Fruit fly (Drosophila melanogaster) whole organism, pupa: ENCODE measurements around the gene Chd3.
A peak's percentile ranks its signal among the peaks of the same experiment; 100 is the strongest.
"Not testable (repeated sequence)": the region's sequence is repeated elsewhere in the genome, so short reads cannot be mapped to it uniquely, and the experiment has no call there.

Experiments
- CG10348 ChIP-seq: fragments of 200-800 bp; sonication (Bioruptor generic); IDR thresholded peaks from 2 replicates; pipeline ENCODE4 v1.3.6; 2022; ENCODE audit warnings: missing biosample characterization, missing genetic modification characterization
- CG12605 ChIP-seq: fragments of 200-800 bp; sonication (Bioruptor generic); IDR thresholded peaks from 2 replicates; pipeline ENCODE4 v1.3.6; 2022; ENCODE audit warnings: missing biosample characterization, missing genetic modification characterization
- CG13204 ChIP-seq: fragments of 200-800 bp; sonication (Bioruptor generic); optimal IDR thresholded peaks from 2 replicates; lab custom pipeline; 2018; ENCODE audit warnings: missing biosample characterization, mild to moderate bottlenecking, missing genetic modification characterization, moderate library complexity
- CG14655 ChIP-seq: fragments of 200-800 bp; sonication (Bioruptor generic); optimal IDR thresholded peaks from 3 replicates; lab custom pipeline; 2017; ENCODE audit warnings: mild to moderate bottlenecking, missing biosample characterization, missing genetic modification reagents, missing genetic modification characterization
- CG15710 ChIP-seq: fragments of 200-800 bp; sonication (Bioruptor generic); optimal IDR thresholded peaks from 2 replicates; lab custom pipeline; 2018; ENCODE audit warnings: missing biosample characterization, mild to moderate bottlenecking, missing genetic modification characterization, moderate library complexity
- CG17806 ChIP-seq: fragments of 200-800 bp; sonication (Bioruptor generic); optimal IDR thresholded peaks from 2 replicates; lab custom pipeline; 2018; ENCODE audit warnings: missing biosample characterization, mild to moderate bottlenecking, missing genetic modification characterization, moderate library complexity
- CG32121 ChIP-seq: fragments of 200-800 bp; sonication (Bioruptor generic); IDR thresholded peaks from 2 replicates; pipeline ENCODE4 v1.3.6; 2022; ENCODE audit warnings: missing biosample characterization, missing genetic modification characterization
- CG34367 ChIP-seq: fragments of 200-800 bp; sonication (Bioruptor generic); optimal IDR thresholded peaks from 2 replicates; lab custom pipeline; 2018; ENCODE audit warnings: missing biosample characterization, mild to moderate bottlenecking, missing genetic modification characterization
- CG4496 ChIP-seq: fragments of 200-800 bp; sonication (Bioruptor generic); IDR thresholded peaks from 3 replicates; pipeline ENCODE4 v1.3.6; 2022; ENCODE audit warnings: missing biosample characterization, missing genetic modification characterization
- CG8159 ChIP-seq: fragments of 200-800 bp; sonication (Bioruptor generic); optimal IDR thresholded peaks from 3 replicates; lab custom pipeline; 2018; ENCODE audit warnings: missing biosample characterization, mild to moderate bottlenecking, missing genetic modification characterization, moderate library complexity
- CG8301 ChIP-seq: fragments of 200-800 bp; sonication (Bioruptor generic); optimal IDR thresholded peaks from 2 replicates; lab custom pipeline; 2018; ENCODE audit warnings: missing biosample characterization, mild to moderate bottlenecking, missing genetic modification characterization
- CG9948 ChIP-seq: fragments of 200-800 bp; sonication (Bioruptor generic); optimal IDR thresholded peaks from 2 replicates; lab custom pipeline; 2018; ENCODE audit warnings: missing biosample characterization, mild to moderate bottlenecking, missing genetic modification characterization, moderate library complexity
- D1 ChIP-seq: fragments of 200-800 bp; sonication (Bioruptor generic); optimal IDR thresholded peaks from 2 replicates; lab custom pipeline; 2018; ENCODE audit warnings: missing biosample characterization, mild to moderate bottlenecking, missing genetic modification characterization, moderate library complexity
- EcR ChIP-seq: fragments of 200-800 bp; sonication (Bioruptor generic); optimal IDR thresholded peaks from 3 replicates; lab custom pipeline; 2019; ENCODE audit warnings: missing biosample characterization, missing genetic modification characterization, mild to moderate bottlenecking, moderate library complexity, missing genetic modification reagents
- Ets98B ChIP-seq: fragments of 200-800 bp; sonication (Bioruptor generic); IDR thresholded peaks from 2 replicates; pipeline ENCODE4 v1.3.6; 2022; ENCODE audit warnings: missing biosample characterization, missing genetic modification characterization
- Pif1A ChIP-seq: fragments of 200-800 bp; sonication (Bioruptor generic); optimal IDR thresholded peaks from 3 replicates; lab custom pipeline; 2016; ENCODE audit warnings: missing biosample characterization, missing genetic modification characterization
- Pif1B ChIP-seq: fragments of 200-800 bp; sonication (Bioruptor generic); optimal IDR thresholded peaks from 3 replicates; lab custom pipeline; 2016; ENCODE audit warnings: missing biosample characterization, missing genetic modification characterization
- Snoo ChIP-seq: fragments of 200-800 bp; sonication (Bioruptor generic); optimal IDR thresholded peaks from 3 replicates; lab custom pipeline; 2017; ENCODE audit warnings: missing biosample characterization, mild to moderate bottlenecking, missing genetic modification characterization, inconsistent platforms
- fd96Ca ChIP-seq: fragments of 200-800 bp; sonication (Bioruptor generic); IDR thresholded peaks from 3 replicates; pipeline ENCODE4 v1.3.6; 2022; ENCODE audit warnings: missing biosample characterization, missing genetic modification characterization
- gl ChIP-seq: fragments of 200-800 bp; sonication (Bioruptor generic); optimal IDR thresholded peaks from 2 replicates; lab custom pipeline; 2018; ENCODE audit warnings: missing biosample characterization, mild to moderate bottlenecking, missing genetic modification characterization
- rn ChIP-seq: fragments of 200-800 bp; sonication (Bioruptor generic); IDR thresholded peaks from 2 replicates; pipeline ENCODE4 v1.3.6; 2022; ENCODE audit warnings: missing biosample characterization, missing genetic modification characterization

The Chd3 gene

DNA sequence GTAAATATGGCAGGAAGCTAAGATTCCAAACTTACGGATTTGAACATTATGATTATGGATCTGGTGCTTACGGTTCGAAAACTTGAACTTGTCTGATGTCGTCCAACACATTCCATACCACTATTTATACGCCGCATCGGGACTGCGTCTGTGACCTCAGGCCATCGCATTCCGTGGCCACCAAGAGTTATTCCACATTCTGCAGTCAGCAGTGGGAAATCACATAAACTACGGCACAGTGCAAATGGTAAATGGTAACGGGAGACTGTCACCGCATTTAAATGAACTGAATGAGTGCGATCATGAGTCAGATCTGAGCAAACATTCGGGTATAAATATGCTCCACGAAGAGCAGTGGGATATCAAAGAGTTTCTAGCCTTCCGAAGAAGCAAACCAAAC, 28.5 kb downstream of the Chd3 start, which contains the start of the genes CG18294 and CG32213:
CG18294 (minus strand) TSS at position 101 of the 400 bp plus-strand sequence.
CG32213 (plus strand) TSS at position 362 of the 400 bp plus-strand sequence.
- TF ChIP-seq CG8301 (tag; lab: Kevin White, UChicago); CG32121; CG15710 (tag; lab: Kevin White, UChicago): not testable (repeated sequence)

dm6 chr3L:19481209-19481608, 34.2 kb downstream of the Chd3 start:
- TF ChIP-seq CG4496 (GFP tag; lab: Robert Waterston, UW): 0 out of 3 replicates have a peak, but pooled peaks have one; percentile 30
- no peak for TF ChIP-seq CG14655 (GFP tag; lab: Kevin White, UChicago)
- 0 out of 3 replicates have a peak, but pooled peaks have one; percentile 10 for TF ChIP-seq fd96Ca (GFP tag; lab: Robert Waterston, UW)
- no peak for TF ChIP-seq EcR (GFP tag; lab: Kevin White, UChicago)
- TF ChIP-seq CG10348 (GFP tag; lab: Robert Waterston, UW): no peak

- no peak for TF ChIP-seq CG12605 (GFP tag; lab: Robert Waterston, UW)
- no peak for TF ChIP-seq D1 (tag; lab: Kevin White, UChicago)
- TF ChIP-seq CG17806 (tag; lab: Kevin White, UChicago): no peak
- TF ChIP-seq Snoo: no peak
- TF ChIP-seq CG14655 (GFP tag; lab: Kevin White, UChicago): no peak
- no peak for TF ChIP-seq fd96Ca (GFP tag; lab: Robert Waterston, UW)
- TF ChIP-seq CG8301 (tag; lab: Kevin White, UChicago): no peak
- no peak for TF ChIP-seq Pif1A (GFP tag; lab: Kevin White, UChicago)
- no peak for TF ChIP-seq Pif1B (GFP tag; lab: Kevin White, UChicago)
- no peak for TF ChIP-seq CG10348 (GFP tag; lab: Robert Waterston, UW)
- TF ChIP-seq CG4496 (GFP tag; lab: Robert Waterston, UW): no peak
- no peak for TF ChIP-seq CG9948
- no peak for TF ChIP-seq gl (tag; lab: Kevin White, UChicago)
- TF ChIP-seq CG15710 (tag; lab: Kevin White, UChicago): no peak
Observed at dm6 chr3L:19482014-19482413, 35.0 kb downstream of the Chd3 start.

dm6 chr3L:19483007-19483406, 36.0 kb downstream of the Chd3 start:
- TF ChIP-seq fd96Ca (GFP tag; lab: Robert Waterston, UW) (no peak), CG8159 (tag; lab: Kevin White, UChicago) (no peak), Pif1B (GFP tag; lab: Kevin White, UChicago) (no peak), CG4496 (GFP tag; lab: Robert Waterston, UW) (no peak), CG9948 (no peak), CG13204 (GFP tag; lab: Kevin White, UChicago) (no peak), EcR (GFP tag; lab: Kevin White, UChicago) (no peak), CG32121 (no peak), CG17806 (tag; lab: Kevin White, UChicago) (no peak), CG10348 (GFP tag; lab: Robert Waterston, UW) (no peak), rn (GFP tag; lab: Robert Waterston, UW) (no peak), Pif1A (GFP tag; lab: Kevin White, UChicago) (no peak), CG12605 (GFP tag; lab: Robert Waterston, UW) (no peak), D1 (tag; lab: Kevin White, UChicago) (no peak), Ets98B (GFP tag; lab: Robert Waterston, UW) (no peak), CG14655 (GFP tag; lab: Kevin White, UChicago) (no peak), CG15710 (tag; lab: Kevin White, UChicago) (no peak), Snoo (no peak), CG34367 (tag; lab: Kevin White, UChicago) (no peak), gl (tag; lab: Kevin White, UChicago) (no peak)

dm6 chr3L:19486398-19486797, 39.4 kb downstream of the Chd3 start, which contains the start of gene brv1:
Gene brv1, minus strand, starts transcription at chr3L:19486498.
- TF ChIP-seq CG4496 (GFP tag; lab: Robert Waterston, UW): no peak
- TF ChIP-seq CG8301 (tag; lab: Kevin White, UChicago): no peak
- no peak for TF ChIP-seq gl (tag; lab: Kevin White, UChicago)
- no peak for TF ChIP-seq CG9948
- TF ChIP-seq D1 (tag; lab: Kevin White, UChicago): no peak
- no peak for TF ChIP-seq CG34367 (tag; lab: Kevin White, UChicago)
- no peak for TF ChIP-seq Pif1B (GFP tag; lab: Kevin White, UChicago)
- TF ChIP-seq Ets98B (GFP tag; lab: Robert Waterston, UW): no peak
- TF ChIP-seq fd96Ca (GFP tag; lab: Robert Waterston, UW): no peak
- no peak for TF ChIP-seq EcR (GFP tag; lab: Kevin White, UChicago)
- no peak for TF ChIP-seq CG14655 (GFP tag; lab: Kevin White, UChicago)
- TF ChIP-seq CG8159 (tag; lab: Kevin White, UChicago): no peak
- no peak for TF ChIP-seq CG32121
- no peak for TF ChIP-seq Pif1A (GFP tag; lab: Kevin White, UChicago)
- TF ChIP-seq CG12605 (GFP tag; lab: Robert Waterston, UW): no peak
- TF ChIP-seq CG13204 (GFP tag; lab: Kevin White, UChicago): no peak
- no peak for TF ChIP-seq CG10348 (GFP tag; lab: Robert Waterston, UW)
- no peak for TF ChIP-seq CG15710 (tag; lab: Kevin White, UChicago)

dm6 chr3L:19487260-19487659, 40.3 kb downstream of the Chd3 start, which contains the start of gene CG32212:
Gene CG32212, plus strand, starts transcription at chr3L:19487560.
- TF ChIP-seq CG9948; CG8301 (tag; lab: Kevin White, UChicago); CG13204 (GFP tag; lab: Kevin White, UChicago): not testable (repeated sequence)
